Worm (Caenorhabditis elegans): Measurements from ENCODE around the gene lgc-22.

DNA sequence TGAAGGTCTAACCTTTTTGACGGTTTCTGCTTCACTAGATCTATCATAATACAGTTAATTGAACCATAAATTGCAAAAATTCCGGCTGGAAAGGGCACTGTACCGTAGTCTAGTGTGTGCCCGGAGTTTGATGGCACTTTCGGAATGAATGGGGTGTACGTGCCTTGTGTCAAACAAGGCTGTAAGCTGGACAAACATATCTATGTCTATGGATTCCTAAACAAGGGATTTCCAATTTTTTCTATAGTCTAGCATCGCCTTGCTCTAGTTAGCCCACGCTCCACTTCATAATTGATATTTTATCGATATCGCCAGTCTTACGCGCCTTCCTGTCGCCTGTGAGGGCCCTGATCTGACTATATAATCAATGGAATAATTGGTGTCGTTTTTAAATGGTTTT is 45.4 kb downstream of the lgc-22 start, which contains the start of gene oac-52:
- TF ChIP-seq him-1 (tag; optimal IDR thresholded peaks at IDR 0.05) (no peak), dao-5 (tag; optimal IDR thresholded peaks at IDR 0.05) (no peak)
